Fruit fly (Drosophila melanogaster) whole organism, wandering third instar larva: ENCODE results near the gene CG15445.

Experiments
- Abd-B ChIP-seq: fragments of >200 bp; optimal IDR thresholded peaks from 2 replicates; lab custom pipeline; 2017; ENCODE audit warnings: missing biosample characterization, missing genetic modification characterization
- CG32264 ChIP-seq: fragments of 200-800 bp; sonication (Bioruptor generic); optimal IDR thresholded peaks from 2 replicates; lab custom pipeline; 2016; ENCODE audit warnings: missing biosample characterization, missing genetic modification characterization
- CG9705 ChIP-seq: fragments of 200-800 bp; sonication (Bioruptor generic); optimal IDR thresholded peaks from 2 replicates; lab custom pipeline; 2018; ENCODE audit warnings: missing biosample characterization, mild to moderate bottlenecking, missing genetic modification characterization
- CrebA ChIP-seq: fragments of 200-800 bp; sonication (Bioruptor generic); optimal IDR thresholded peaks from 2 replicates; lab custom pipeline; 2016; ENCODE audit warnings: missing biosample characterization, mild to moderate bottlenecking, missing genetic modification characterization, borderline replicate concordance
- Dfd ChIP-seq: fragments of >200 bp; optimal IDR thresholded peaks from 2 replicates; lab custom pipeline; 2017; ENCODE audit warnings: missing biosample characterization, missing genetic modification characterization
- Dif ChIP-seq: fragments of 200-275, 200-300 bp; sonication (Bioruptor generic); optimal IDR thresholded peaks from 2 replicates; lab custom pipeline; 2018; ENCODE audit warnings: missing biosample characterization, missing genetic modification characterization; ENCODE audit not compliant: partially characterized antibody
- GATAd ChIP-seq: sonication (Bioruptor generic); optimal IDR thresholded peaks from 2 replicates; lab custom pipeline; 2016; ENCODE audit warnings: missing biosample characterization, missing genetic modification characterization
- HLH106 ChIP-seq: fragments of 200-800 bp; optimal IDR thresholded peaks from 3 replicates; lab custom pipeline; 2019; ENCODE audit warnings: missing biosample characterization, mild to moderate bottlenecking, missing genetic modification characterization, moderate library complexity
- Hnf4 ChIP-seq: fragments of 200-800 bp; sonication (Bioruptor generic); optimal IDR thresholded peaks from 2 replicates; lab custom pipeline; 2016; ENCODE audit warnings: missing biosample characterization, mild to moderate bottlenecking, missing genetic modification characterization
- Hr78 ChIP-seq: fragments of >200 bp; optimal IDR thresholded peaks from 2 replicates; lab custom pipeline; 2017; ENCODE audit warnings: missing biosample characterization, missing genetic modification characterization
- Hr83 ChIP-seq: fragments of 200-300 bp; sonication (Bioruptor generic); optimal IDR thresholded peaks from 2 replicates; lab custom pipeline; 2016; ENCODE audit warnings: missing biosample characterization, mild to moderate bottlenecking, missing genetic modification characterization, moderate library complexity; ENCODE audit not compliant: poor library complexity, severe bottlenecking
- Jra ChIP-seq: sonication (Bioruptor generic); optimal IDR thresholded peaks from 2 replicates; lab custom pipeline; 2016; ENCODE audit warnings: missing biosample characterization, missing genetic modification characterization
- Mio ChIP-seq: sonication (Bioruptor generic); optimal IDR thresholded peaks from 2 replicates; lab custom pipeline; 2016; ENCODE audit warnings: missing biosample characterization, missing genetic modification characterization
- Myc ChIP-seq: fragments of >200 bp; optimal IDR thresholded peaks from 2 replicates; lab custom pipeline; 2017
- N ChIP-seq: fragments of >200 bp; optimal IDR thresholded peaks from 2 replicates; lab custom pipeline; 2018; ENCODE audit warnings: missing biosample characterization, missing external identifiers, missing genetic modification characterization
- OdsH ChIP-seq: fragments of 200-800 bp; sonication (Bioruptor generic); optimal IDR thresholded peaks from 2 replicates; lab custom pipeline; 2016; ENCODE audit warnings: missing biosample characterization, mild to moderate bottlenecking, missing genetic modification characterization
- Rel ChIP-seq, 2 experiments: fragments of 200-800 bp; sonication (Bioruptor generic) in 1 of 2; optimal IDR thresholded peaks; 2 replicates in 1 of 2; 3 replicates in 1 of 2; lab custom pipeline; 2016 to 2019; ENCODE audit warnings: mild to moderate bottlenecking in 2 of 2, missing biosample characterization in 2 of 2, missing genetic modification characterization in 2 of 2, moderate library complexity in 1 of 2
- Vsx2 ChIP-seq: fragments of 200-300, 225-300 bp; sonication (Bioruptor generic); optimal IDR thresholded peaks from 2 replicates; lab custom pipeline; 2018; ENCODE audit warnings: missing biosample characterization, missing genetic modification characterization; ENCODE audit not compliant: partially characterized antibody
- br ChIP-seq: fragments of 200-800 bp; sonication (Bioruptor generic); optimal IDR thresholded peaks from 2 replicates; lab custom pipeline; 2016; ENCODE audit warnings: missing biosample characterization, missing genetic modification characterization
- brk ChIP-seq: fragments of 200-800 bp; sonication (Bioruptor generic); optimal IDR thresholded peaks from 2 replicates; lab custom pipeline; 2016; ENCODE audit warnings: missing biosample characterization, mild to moderate bottlenecking, missing genetic modification characterization
- dl ChIP-seq, 2 experiments: fragments of 175-275, 200-275 bp in 1 of 2; fragments of 200-275 bp in 1 of 2; sonication (Bioruptor generic); optimal IDR thresholded peaks; lab custom pipeline; 2018; ENCODE audit warnings: mild to moderate bottlenecking in 2 of 2, missing biosample characterization in 2 of 2, missing genetic modification characterization in 2 of 2, moderate library complexity in 2 of 2; ENCODE audit not compliant: partially characterized antibody in 2 of 2, insufficient read depth in 1 of 2
- dmrt93B ChIP-seq: fragments of 200-800 bp; sonication (Bioruptor generic); optimal IDR thresholded peaks from 2 replicates; lab custom pipeline; 2018; ENCODE audit warnings: missing biosample characterization, mild to moderate bottlenecking, missing genetic modification characterization
- dsf ChIP-seq: sonication (Bioruptor generic); optimal IDR thresholded peaks from 2 replicates; lab custom pipeline; 2016; ENCODE audit warnings: missing biosample characterization, missing genetic modification characterization, borderline replicate concordance
- ey ChIP-seq: fragments of 200-800 bp; sonication (Bioruptor generic); optimal IDR thresholded peaks from 2 replicates; lab custom pipeline; 2016; ENCODE audit warnings: missing biosample characterization, missing genetic modification characterization
- foxo ChIP-seq, 2 experiments: fragments of 200-800 bp; sonication (Bioruptor generic); optimal IDR thresholded peaks; 2 replicates in 1 of 2; 3 replicates in 1 of 2; lab custom pipeline; 2016 to 2017; ENCODE audit warnings: missing biosample characterization in 2 of 2, missing genetic modification characterization in 2 of 2
- fru ChIP-seq: fragments of 200-800 bp; sonication (Bioruptor generic); optimal IDR thresholded peaks from 3 replicates; lab custom pipeline; 2016; ENCODE audit warnings: missing biosample characterization, mild to moderate bottlenecking, missing genetic modification characterization
- h ChIP-seq: fragments of 200-800 bp; sonication (Bioruptor generic); optimal IDR thresholded peaks from 3 replicates; lab custom pipeline; 2016; ENCODE audit warnings: missing biosample characterization, mild to moderate bottlenecking, missing genetic modification characterization
- jim ChIP-seq: fragments of 175-275, 200-325 bp; sonication (Bioruptor generic); optimal IDR thresholded peaks from 2 replicates; lab custom pipeline; 2016; ENCODE audit warnings: missing biosample characterization, mild to moderate bottlenecking, missing genetic modification characterization
- lola ChIP-seq: fragments of >200 bp; optimal IDR thresholded peaks from 2 replicates; lab custom pipeline; 2017; ENCODE audit warnings: missing biosample characterization, missing genetic modification characterization
- psq ChIP-seq: fragments of 200-800 bp; sonication (Bioruptor generic); optimal IDR thresholded peaks from 3 replicates; lab custom pipeline; 2017; ENCODE audit warnings: missing biosample characterization, mild to moderate bottlenecking, missing genetic modification characterization, moderate library complexity
- rgr ChIP-seq: fragments of 200-800 bp; sonication (Bioruptor generic); optimal IDR thresholded peaks from 3 replicates; lab custom pipeline; 2016; ENCODE audit warnings: missing biosample characterization, mild to moderate bottlenecking, missing genetic modification characterization
- sage ChIP-seq: fragments of 200-800 bp; sonication (Bioruptor generic); optimal IDR thresholded peaks from 2 replicates; lab custom pipeline; 2016; ENCODE audit warnings: missing biosample characterization, mild to moderate bottlenecking, missing genetic modification characterization
- sv ChIP-seq: fragments of 200-800 bp; sonication (Bioruptor generic); optimal IDR thresholded peaks from 3 replicates; lab custom pipeline; 2016; ENCODE audit warnings: missing biosample characterization, missing genetic modification characterization
- usp ChIP-seq: fragments of >200 bp; optimal IDR thresholded peaks from 2 replicates; lab custom pipeline; 2017; ENCODE audit warnings: missing biosample characterization, missing genetic modification characterization
- woc ChIP-seq: sonication (Bioruptor generic); optimal IDR thresholded peaks from 2 replicates; lab custom pipeline; 2016; ENCODE audit warnings: missing biosample characterization, mild to moderate bottlenecking, missing genetic modification characterization

The CG15445 gene

dm6 chrX:21080335-21080734 lies 36.6 kb upstream of the CG15445 start:
- TF ChIP-seq Jra (no peak), foxo (GFP tag; optimal IDR thresholded peaks at IDR 0.05; lab: Kevin White, UChicago) (no peak), Abd-B (GFP tag; lab: Kevin White, UChicago) (no peak), dsf (GFP tag; lab: Kevin White, UChicago) (no peak), fru (GFP tag; lab: Kevin White, UChicago) (no peak), dmrt93B (GFP tag; lab: Kevin White, UChicago) (no peak), lola (GFP tag; lab: Kevin White, UChicago) (no peak), br (no peak), HLH106 (tag; lab: Kevin White, UChicago) (no peak), woc (GFP tag; lab: Kevin White, UChicago) (no peak), Dfd (GFP tag; lab: Kevin White, UChicago) (no peak), Hr78 (GFP tag; lab: Kevin White, UChicago) (no peak), Myc (lab: Kevin White, UChicago) (no peak)

- peak; percentile 17 for TF ChIP-seq N (GFP tag; lab: Kevin White, UChicago)
- TF ChIP-seq CrebA (GFP tag; lab: Kevin White, UChicago) = no peak
- no peak for TF ChIP-seq fru (GFP tag; lab: Kevin White, UChicago)
- TF ChIP-seq dsf (GFP tag; lab: Kevin White, UChicago) = no peak
- TF ChIP-seq brk (GFP tag; lab: Kevin White, UChicago) = no peak
- TF ChIP-seq dmrt93B (GFP tag; lab: Kevin White, UChicago) = no peak
Observed at dm6 chrX:21083246-21083645, 33.7 kb upstream of the CG15445 start.

- no peak for TF ChIP-seq rgr (GFP tag; lab: Kevin White, UChicago)
- TF ChIP-seq CG9705 (GFP tag; lab: Kevin White, UChicago) = no peak
- no peak for TF ChIP-seq Mio
- no peak for TF ChIP-seq h (GFP tag; lab: Kevin White, UChicago)
- TF ChIP-seq CG32264 (GFP tag; lab: Kevin White, UChicago) = no peak
- no peak for TF ChIP-seq psq (GFP tag; lab: Kevin White, UChicago)
- TF ChIP-seq ey = no peak
- TF ChIP-seq Jra = no peak
- TF ChIP-seq jim (GFP tag; lab: Kevin White, UChicago) = no peak
- TF ChIP-seq OdsH (GFP tag; lab: Kevin White, UChicago) = no peak
Observed at dm6 chrX:21093544-21093943, 23.4 kb upstream of the CG15445 start, which contains the start of gene stg1. Gene stg1 (plus strand): TSS chrX:21093844.

dm6 chrX:21102106-21102505 lies 14.9 kb upstream of the CG15445 start, which contains the start of gene CG15446:
Gene CG15446 (minus strand): TSS chrX:21102206.
- TF ChIP-seq jim (GFP tag; lab: Kevin White, UChicago) (no peak), dl (GFP tag; optimal IDR thresholded peaks at IDR 0.05; lab: Kevin White, UChicago; ENCODE audit: insufficient read depth in 1 of 2, partially characterized antibody in 2 of 2) (no peak), dmrt93B (GFP tag; lab: Kevin White, UChicago) (no peak), Mio (no peak), GATAd (GFP tag; lab: Kevin White, UChicago) (no peak), Hr83 (GFP tag; lab: Kevin White, UChicago) (no peak), usp (GFP tag; lab: Kevin White, UChicago) (no peak), Hnf4 (GFP tag; lab: Kevin White, UChicago) (no peak), CG9705 (GFP tag; lab: Kevin White, UChicago) (no peak), Rel (GFP tag; optimal IDR thresholded peaks at IDR 0.05; lab: Kevin White, UChicago) (no peak), Rel (tag; optimal IDR thresholded peaks at IDR 0.05; lab: Kevin White, UChicago) (no peak), brk (GFP tag; lab: Kevin White, UChicago) (no peak), Dif (no peak), lola (GFP tag; lab: Kevin White, UChicago) (no peak), br (no peak)

- TF ChIP-seq Dfd (GFP tag; lab: Kevin White, UChicago) (no peak), Abd-B (GFP tag; lab: Kevin White, UChicago) (no peak), CG9705 (GFP tag; lab: Kevin White, UChicago) (no peak), Mio (no peak), woc (GFP tag; lab: Kevin White, UChicago) (no peak), Jra (no peak), sv (GFP tag; lab: Kevin White, UChicago) (no peak), br (no peak), foxo (GFP tag; optimal IDR thresholded peaks at IDR 0.05; lab: Kevin White, UChicago) (no peak), ey (no peak), brk (GFP tag; lab: Kevin White, UChicago) (no peak), N (GFP tag; lab: Kevin White, UChicago) (no peak), Dif (no peak), jim (GFP tag; lab: Kevin White, UChicago) (no peak), sage (no peak), dl (GFP tag; optimal IDR thresholded peaks at IDR 0.05; lab: Kevin White, UChicago; ENCODE audit: insufficient read depth in 1 of 2, partially characterized antibody in 2 of 2) (no peak), Vsx2 (GFP tag; lab: Kevin White, UChicago) (no peak), psq (GFP tag; lab: Kevin White, UChicago) (no peak), Hnf4 (GFP tag; lab: Kevin White, UChicago) (no peak), rgr (GFP tag; lab: Kevin White, UChicago) (no peak)
Observed at dm6 chrX:21106269-21106668, 10.7 kb upstream of the CG15445 start, which contains the start of gene CG1503. Gene CG1503 (minus strand): TSS chrX:21106369.
